Fruit fly (Drosophila melanogaster) whole organism, embryonic: Measurements from ENCODE around the gene Acat2.

Source experiments
- Abd-B ChIP-seq: fragments of 200-800 bp; sonication (Bioruptor generic); optimal IDR thresholded peaks from 2 replicates; lab custom pipeline; 2018; ENCODE audit warnings: missing biosample characterization, mild to moderate bottlenecking, missing genetic modification characterization, moderate library complexity
- BtbVII ChIP-seq: fragments of 200-800 bp; sonication (Bioruptor generic); optimal IDR thresholded peaks from 3 replicates; lab custom pipeline; 2017; ENCODE audit warnings: missing biosample characterization, mild to moderate bottlenecking, missing genetic modification characterization
- CG11696 ChIP-seq: fragments of 200-800 bp; sonication (Bioruptor generic); IDR thresholded peaks from 2 replicates; pipeline ENCODE4 v1.3.6; 2022; ENCODE audit warnings: missing biosample characterization, missing genetic modification characterization
- CG12104 ChIP-seq: fragments of 200-800 bp; sonication (Bioruptor generic); optimal IDR thresholded peaks from 3 replicates; lab custom pipeline; 2016; ENCODE audit warnings: missing biosample characterization, missing genetic modification characterization
- CG14441 ChIP-seq: fragments of 200-800 bp; sonication (Bioruptor generic); IDR thresholded peaks from 2 replicates; pipeline ENCODE4 v1.3.6; 2022; ENCODE audit warnings: missing biosample characterization, missing genetic modification characterization
- CG14860 ChIP-seq: fragments of 200-800 bp; sonication (Bioruptor generic); IDR thresholded peaks from 3 replicates; pipeline ENCODE4 v1.3.6; 2022; ENCODE audit warnings: missing biosample characterization, missing genetic modification characterization; ENCODE audit not compliant: partially characterized antibody
- CG15601 ChIP-seq: fragments of 200-800 bp; sonication (Bioruptor generic); optimal IDR thresholded peaks from 3 replicates; lab custom pipeline; 2019; ENCODE audit warnings: missing biosample characterization, mild to moderate bottlenecking, missing genetic modification characterization, moderate library complexity
- CG1602 ChIP-seq: fragments of 200-800 bp; sonication (Bioruptor generic); optimal IDR thresholded peaks from 3 replicates; lab custom pipeline; 2016; ENCODE audit warnings: missing biosample characterization, missing genetic modification characterization
- CG16779 ChIP-seq: fragments of 200-800 bp; sonication (Bioruptor generic); IDR thresholded peaks from 2 replicates; pipeline ENCODE4 v1.3.6; 2022; ENCODE audit warnings: missing biosample characterization, missing genetic modification characterization
- CG18599 ChIP-seq: fragments of 200-800 bp; sonication (Bioruptor generic); optimal IDR thresholded peaks from 3 replicates; lab custom pipeline; 2017; ENCODE audit warnings: missing biosample characterization, missing genetic modification characterization, mild to moderate bottlenecking, moderate library complexity, missing genetic modification reagents
- CG6791 ChIP-seq: fragments of 200-800 bp; sonication (Bioruptor generic); IDR thresholded peaks from 3 replicates; pipeline ENCODE4 v1.3.6; 2022; ENCODE audit warnings: missing biosample characterization, missing genetic modification characterization; ENCODE audit not compliant: partially characterized antibody
- CG6813 ChIP-seq: fragments of 200-800 bp; sonication (Bioruptor generic); optimal IDR thresholded peaks from 2 replicates; lab custom pipeline; 2017; ENCODE audit warnings: missing biosample characterization, missing genetic modification characterization, mild to moderate bottlenecking, moderate library complexity, missing genetic modification reagents
- CG7963 ChIP-seq: fragments of 200-800 bp; sonication (Bioruptor generic); IDR thresholded peaks from 3 replicates; pipeline ENCODE4 v1.3.6; 2022; ENCODE audit warnings: missing biosample characterization, missing genetic modification characterization; ENCODE audit not compliant: partially characterized antibody
- CG9215 ChIP-seq: fragments of 200-800 bp; sonication (Bioruptor generic); IDR thresholded peaks from 2 replicates; pipeline ENCODE4 v1.3.6; 2022; ENCODE audit warnings: missing biosample characterization, missing genetic modification characterization
- CTCF ChIP-seq: fragments of 200-800 bp; sonication (Bioruptor generic); optimal IDR thresholded peaks from 2 replicates; lab custom pipeline; 2017; ENCODE audit warnings: missing biosample characterization, mild to moderate bottlenecking, missing genetic modification characterization, moderate library complexity
- Chrac-16 ChIP-seq: fragments of 200-800 bp; sonication (Bioruptor generic); optimal IDR thresholded peaks from 3 replicates; lab custom pipeline; 2016; ENCODE audit warnings: missing biosample characterization, missing genetic modification characterization
- CkIIα-i1 ChIP-seq: fragments of 200-800 bp; sonication (Bioruptor generic); IDR thresholded peaks from 2 replicates; pipeline ENCODE4 v1.3.6; 2022; ENCODE audit warnings: missing biosample characterization, missing genetic modification characterization
- CoRest ChIP-seq: fragments of 200-800 bp; sonication (Bioruptor generic); optimal IDR thresholded peaks from 3 replicates; lab custom pipeline; 2018; ENCODE audit warnings: missing biosample characterization, mild to moderate bottlenecking, missing genetic modification characterization, moderate library complexity
- Dbx ChIP-seq: fragments of 200-800 bp; sonication (Bioruptor generic); IDR thresholded peaks from 3 replicates; pipeline ENCODE4 v1.3.6; 2022; ENCODE audit warnings: missing biosample characterization, missing genetic modification characterization
- E2f2 ChIP-seq: fragments of 200-800 bp; sonication (Bioruptor generic); IDR thresholded peaks from 2 replicates; pipeline ENCODE4 v1.3.6; 2022; ENCODE audit warnings: missing biosample characterization, missing genetic modification characterization
- Gsc ChIP-seq: fragments of 200-800 bp; sonication (Bioruptor generic); IDR thresholded peaks from 2 replicates; pipeline ENCODE4 v1.3.6; 2022; ENCODE audit warnings: missing biosample characterization, missing genetic modification characterization
- Hand ChIP-seq: fragments of 200-800 bp; sonication (Bioruptor generic); optimal IDR thresholded peaks from 2 replicates; lab custom pipeline; 2017; ENCODE audit warnings: mild to moderate bottlenecking, missing biosample characterization, missing genetic modification reagents, missing genetic modification characterization
- Hmx ChIP-seq: fragments of 200-800 bp; sonication (Bioruptor generic); optimal IDR thresholded peaks from 2 replicates; lab custom pipeline; 2016; ENCODE audit warnings: missing biosample characterization, missing genetic modification characterization
- Jarid2 ChIP-seq: fragments of 200-800 bp; sonication (Bioruptor generic); optimal IDR thresholded peaks from 3 replicates; lab custom pipeline; 2017; ENCODE audit warnings: mild to moderate bottlenecking, missing biosample characterization, missing genetic modification reagents, missing genetic modification characterization
- Myb ChIP-seq: fragments of 200-800 bp; sonication (Bioruptor generic); optimal IDR thresholded peaks from 2 replicates; lab custom pipeline; 2016; ENCODE audit warnings: missing biosample characterization, missing genetic modification characterization
- NK7.1 ChIP-seq: fragments of 200-800 bp; sonication (Bioruptor generic); optimal IDR thresholded peaks from 3 replicates; lab custom pipeline; 2016; ENCODE audit warnings: missing biosample characterization, missing genetic modification characterization
- Nf-YA ChIP-seq: fragments of 200-800 bp; sonication (Bioruptor generic); IDR thresholded peaks from 2 replicates; pipeline ENCODE4 v1.3.6; 2022; ENCODE audit warnings: missing biosample characterization, missing genetic modification characterization
- Nf-YC ChIP-seq: fragments of 200-800 bp; optimal IDR thresholded peaks from 3 replicates; lab custom pipeline; 2019; ENCODE audit warnings: missing biosample characterization, mild to moderate bottlenecking, missing genetic modification characterization, moderate library complexity
- Six4 ChIP-seq: fragments of 200-800 bp; sonication (Bioruptor generic); optimal IDR thresholded peaks from 2 replicates; lab custom pipeline; 2016; ENCODE audit warnings: missing biosample characterization, missing genetic modification characterization
- Sry-δ ChIP-seq: fragments of 200-800 bp; sonication (Bioruptor generic); optimal IDR thresholded peaks from 2 replicates; lab custom pipeline; 2016; ENCODE audit warnings: missing biosample characterization, missing genetic modification characterization
- aop ChIP-seq: fragments of 200-800 bp; sonication (Bioruptor generic); IDR thresholded peaks from 2 replicates; pipeline ENCODE4 v1.3.6; 2022; ENCODE audit warnings: missing biosample characterization, missing genetic modification characterization
- ara ChIP-seq: fragments of 200-800 bp; sonication (Bioruptor generic); IDR thresholded peaks from 2 replicates; pipeline ENCODE4 v1.3.6; 2022; ENCODE audit warnings: missing biosample characterization, missing genetic modification characterization
- ato ChIP-seq: fragments of 200-800 bp; sonication (Bioruptor generic); IDR thresholded peaks from 2 replicates; pipeline ENCODE4 v1.3.6; 2022; ENCODE audit warnings: missing biosample characterization, missing genetic modification characterization; ENCODE audit not compliant: partially characterized antibody
- bigmax ChIP-seq: fragments of 200-800 bp; sonication (Bioruptor generic); optimal IDR thresholded peaks from 2 replicates; lab custom pipeline; 2018; ENCODE audit warnings: missing biosample characterization, mild to moderate bottlenecking, missing genetic modification characterization
- chinmo ChIP-seq: fragments of 200-800 bp; sonication (Bioruptor generic); IDR thresholded peaks from 4 replicates; pipeline ENCODE4 v1.3.6; 2022; ENCODE audit warnings: missing biosample characterization, missing genetic modification characterization; ENCODE audit not compliant: partially characterized antibody
- esg ChIP-seq: fragments of 200-800 bp; sonication (Bioruptor generic); conservative IDR thresholded peaks from 2 replicates; pipeline ENCODE4 v1.3.6; 2022; ENCODE audit warnings: missing biosample characterization, missing genetic modification characterization
- ftz-f1 ChIP-seq: fragments of 200-800 bp; sonication (Bioruptor generic); optimal IDR thresholded peaks from 2 replicates; lab custom pipeline; 2016; ENCODE audit warnings: missing biosample characterization, missing genetic modification characterization
- fu2 ChIP-seq: fragments of 200-800 bp; sonication (Bioruptor generic); optimal IDR thresholded peaks from 2 replicates; lab custom pipeline; 2016; ENCODE audit warnings: missing biosample characterization, missing genetic modification characterization
- insv ChIP-seq, 2 experiments: fragments of 200-800 bp; sonication (Bioruptor generic); optimal IDR thresholded peaks; 3 replicates each; lab custom pipeline; 2016 to 2018; ENCODE audit warnings: missing biosample characterization in 2 of 2, missing genetic modification characterization in 2 of 2
- jumu ChIP-seq: fragments of 200-800 bp; sonication (Bioruptor generic); optimal IDR thresholded peaks from 3 replicates; lab custom pipeline; 2016; ENCODE audit warnings: missing biosample characterization, missing genetic modification characterization
- lbe ChIP-seq: fragments of 200-800 bp; sonication (Bioruptor generic); optimal IDR thresholded peaks from 2 replicates; lab custom pipeline; 2016; ENCODE audit warnings: missing biosample characterization, mild to moderate bottlenecking, missing genetic modification characterization
- maf-S ChIP-seq: fragments of 200-800 bp; sonication (Bioruptor generic); optimal IDR thresholded peaks from 2 replicates; lab custom pipeline; 2016; ENCODE audit warnings: missing biosample characterization, missing genetic modification characterization
- nau ChIP-seq: fragments of 200-800 bp; sonication (Bioruptor generic); optimal IDR thresholded peaks from 3 replicates; lab custom pipeline; 2017; ENCODE audit warnings: missing biosample characterization, mild to moderate bottlenecking, missing genetic modification characterization, missing genetic modification reagents
- pros ChIP-seq: fragments of 200-800 bp; sonication (Bioruptor generic); optimal IDR thresholded peaks from 3 replicates; lab custom pipeline; 2019; ENCODE audit warnings: missing biosample characterization, mild to moderate bottlenecking, missing genetic modification characterization, moderate library complexity
- pzg ChIP-seq: fragments of 200-800 bp; sonication (Bioruptor generic); optimal IDR thresholded peaks from 3 replicates; lab custom pipeline; 2018; ENCODE audit warnings: missing biosample characterization, mild to moderate bottlenecking, missing genetic modification characterization, moderate library complexity
- row ChIP-seq: fragments of 200-800 bp; sonication (Bioruptor generic); IDR thresholded peaks from 3 replicates; pipeline ENCODE4 v1.3.6; 2022; ENCODE audit warnings: missing biosample characterization, missing genetic modification characterization
- slbo ChIP-seq: fragments of 200-800 bp; sonication (Bioruptor generic); IDR thresholded peaks from 2 replicates; pipeline ENCODE4 v1.3.6; 2022; ENCODE audit warnings: missing biosample characterization, missing genetic modification characterization
- slou ChIP-seq: fragments of 200-800 bp; sonication (Bioruptor generic); optimal IDR thresholded peaks from 3 replicates; lab custom pipeline; 2016; ENCODE audit warnings: missing biosample characterization, missing genetic modification characterization
- stwl ChIP-seq: fragments of 200-800 bp; sonication (Bioruptor generic); optimal IDR thresholded peaks from 3 replicates; lab custom pipeline; 2018; ENCODE audit warnings: missing biosample characterization, mild to moderate bottlenecking, missing genetic modification characterization, moderate library complexity
- trem ChIP-seq: fragments of 200-800 bp; optimal IDR thresholded peaks from 3 replicates; lab custom pipeline; 2019; ENCODE audit warnings: missing biosample characterization, mild to moderate bottlenecking, missing genetic modification characterization, moderate library complexity
- trh ChIP-seq: fragments of 200-800 bp; sonication (Bioruptor generic); optimal IDR thresholded peaks from 2 replicates; lab custom pipeline; 2016; ENCODE audit warnings: missing biosample characterization, missing genetic modification characterization
- vvl ChIP-seq: fragments of 200-800 bp; sonication (Bioruptor generic); IDR thresholded peaks from 2 replicates; pipeline ENCODE4 v1.3.6; 2022; ENCODE audit warnings: missing biosample characterization, missing genetic modification characterization

Gene Acat2

dm6 chr3L:1318241-1318640 is 15.5 kb downstream of the Acat2 start, which contains the start of gene Myo61F (continued):
- peak; percentile 98 for TF ChIP-seq trem (tag; lab: Kevin White, UChicago)
- no peak for TF ChIP-seq CG11696 (GFP tag; lab: Robert Waterston, UW)
- no peak for TF ChIP-seq trh (GFP tag; lab: Kevin White, UChicago)
- peak; percentile 46; the same call in 1 of the 3 replicates for TF ChIP-seq CG14860 (GFP tag; lab: Robert Waterston, UW)
- TF ChIP-seq Jarid2 (GFP tag; lab: Kevin White, UChicago), result peak; percentile 50
- TF ChIP-seq Myb, result peak; percentile 93
- TF ChIP-seq nau (GFP tag; lab: Kevin White, UChicago), result no peak
- TF ChIP-seq Chrac-16 (GFP tag; lab: Kevin White, UChicago), result no peak
- TF ChIP-seq maf-S (GFP tag; lab: Kevin White, UChicago), result no peak
- TF ChIP-seq E2f2 (GFP tag; lab: Robert Waterston, UW), result peak; percentile 89
- TF ChIP-seq fu2 (GFP tag; lab: Kevin White, UChicago), result no peak
- TF ChIP-seq CG18599 (GFP tag; lab: Kevin White, UChicago), result no peak
- TF ChIP-seq jumu, result no peak
- no peak for TF ChIP-seq Dbx (GFP tag; lab: Robert Waterston, UW)
- TF ChIP-seq ato (GFP tag; lab: Robert Waterston, UW), result peak; percentile 44; the same call in 1 of the 2 replicates
- no peak for TF ChIP-seq CG6813
- peak; percentile 9 for TF ChIP-seq stwl (tag; lab: Kevin White, UChicago)
- TF ChIP-seq chinmo (GFP tag; lab: Robert Waterston, UW), result peak; percentile 51; the same call in 1 of the 4 replicates
- TF ChIP-seq Sry-δ (GFP tag; lab: Kevin White, UChicago), result peak; percentile 12
- TF ChIP-seq CkIIα-i1, result no peak
- no peak for TF ChIP-seq CTCF (GFP tag; lab: Kevin White, UChicago)
- no peak for TF ChIP-seq insv (GFP tag; optimal IDR thresholded peaks at IDR 0.05; lab: Kevin White, UChicago)
- no peak for TF ChIP-seq lbe
- TF ChIP-seq pzg (GFP tag; lab: Kevin White, UChicago), result peak; percentile 74
- TF ChIP-seq CG12104 (GFP tag; lab: Kevin White, UChicago), result no peak
- TF ChIP-seq Hand (GFP tag; lab: Kevin White, UChicago), result no peak
- TF ChIP-seq esg (GFP tag; lab: Robert Waterston, UW), result no peak
- no peak for TF ChIP-seq bigmax (GFP tag; lab: Kevin White, UChicago)
- TF ChIP-seq row, result peak; percentile 16; the same call in 1 of the 3 replicates
- TF ChIP-seq CG9215 (GFP tag; lab: Robert Waterston, UW), result no peak
- TF ChIP-seq Nf-YA (GFP tag; lab: Robert Waterston, UW), result no peak
- no peak for TF ChIP-seq slbo (GFP tag; lab: Robert Waterston, UW)
- TF ChIP-seq BtbVII (GFP tag; lab: Kevin White, UChicago), result no peak
- 0 out of 3 replicates have a peak, but pooled peaks have one; percentile 61 for TF ChIP-seq CG7963
- peak; percentile 74 for TF ChIP-seq vvl (GFP tag; lab: Robert Waterston, UW)
- no peak for TF ChIP-seq Nf-YC (tag; lab: Kevin White, UChicago)
- TF ChIP-seq Abd-B (GFP tag; lab: Kevin White, UChicago), result no peak
- no peak for TF ChIP-seq pros (GFP tag; lab: Kevin White, UChicago)
- TF ChIP-seq aop (GFP tag; lab: Robert Waterston, UW), result no peak
- no peak for TF ChIP-seq ftz-f1 (GFP tag; lab: Kevin White, UChicago)
- TF ChIP-seq CG14441 (GFP tag; lab: Robert Waterston, UW), result no peak
- no peak for TF ChIP-seq Gsc
- TF ChIP-seq Hmx, result no peak
- no peak for TF ChIP-seq CG16779 (GFP tag; lab: Robert Waterston, UW)
- TF ChIP-seq CG1602 (GFP tag; lab: Kevin White, UChicago), result no peak
- peak; percentile 54 for TF ChIP-seq CG15601 (tag; lab: Kevin White, UChicago)
- no peak for TF ChIP-seq CoRest (tag; lab: Kevin White, UChicago)
- no peak for TF ChIP-seq ara (GFP tag; lab: Robert Waterston, UW)
- TF ChIP-seq NK7.1 (GFP tag; lab: Kevin White, UChicago), result no peak
- no peak for TF ChIP-seq slou (GFP tag; lab: Kevin White, UChicago)
- no peak for TF ChIP-seq Six4 (GFP tag; lab: Kevin White, UChicago)
- peak; percentile 66 for TF ChIP-seq CG6791 (GFP tag; lab: Robert Waterston, UW)
